Fruit fly (Drosophila melanogaster) whole organism: Measurements from ENCODE around the gene Or22b.

ENCODE experiments used
- CG8478 ChIP-seq: fragments of >200 bp; optimal IDR thresholded peaks from 2 replicates; lab custom pipeline; 2018; ENCODE audit warnings: inconsistent platforms
- Dll ChIP-seq: fragments of >200 bp; optimal IDR thresholded peaks from 2 replicates; lab custom pipeline; 2017
- psq ChIP-seq: fragments of >200 bp; optimal IDR thresholded peaks from 2 replicates; lab custom pipeline; 2017
- usp ChIP-seq: fragments of >200 bp; optimal IDR thresholded peaks from 2 replicates; lab custom pipeline; 2017; ENCODE audit warnings: missing biosample characterization, missing genetic modification characterization, mixed read lengths

dm6 chr2L:1517378-1517777 is 5.1 kb upstream of the Or22b start, which contains the start of gene CG18132:
- no peak for TF ChIP-seq psq (lab: Kevin White, UChicago)
- no peak for TF ChIP-seq CG8478 (lab: Kevin White, UChicago)
- no peak for TF ChIP-seq usp (GFP tag; lab: Kevin White, UChicago)
- TF ChIP-seq Dll (lab: Kevin White, UChicago): no peak
